Fruit fly (Drosophila melanogaster) whole organism, embryonic: ENCODE measurements around the gene elfless.

ENCODE experiments used
- CG31365 ChIP-seq: fragments of 200-800 bp; sonication (Bioruptor generic); optimal IDR thresholded peaks from 2 replicates; lab custom pipeline; 2018; ENCODE audit warnings: missing biosample characterization, mild to moderate bottlenecking, missing genetic modification characterization
- CTCF ChIP-seq: fragments of 200-800 bp; sonication (Bioruptor generic); optimal IDR thresholded peaks from 2 replicates; lab custom pipeline; 2017; ENCODE audit warnings: missing biosample characterization, mild to moderate bottlenecking, missing genetic modification characterization, moderate library complexity
- stwl ChIP-seq: fragments of 200-800 bp; sonication (Bioruptor generic); optimal IDR thresholded peaks from 3 replicates; lab custom pipeline; 2018; ENCODE audit warnings: missing biosample characterization, mild to moderate bottlenecking, missing genetic modification characterization, moderate library complexity
- twi ChIP-seq: fragments of 200-800 bp; optimal IDR thresholded peaks from 2 replicates; lab custom pipeline; 2019; ENCODE audit warnings: missing biosample characterization, mild to moderate bottlenecking, missing genetic modification characterization, moderate library complexity

DNA sequence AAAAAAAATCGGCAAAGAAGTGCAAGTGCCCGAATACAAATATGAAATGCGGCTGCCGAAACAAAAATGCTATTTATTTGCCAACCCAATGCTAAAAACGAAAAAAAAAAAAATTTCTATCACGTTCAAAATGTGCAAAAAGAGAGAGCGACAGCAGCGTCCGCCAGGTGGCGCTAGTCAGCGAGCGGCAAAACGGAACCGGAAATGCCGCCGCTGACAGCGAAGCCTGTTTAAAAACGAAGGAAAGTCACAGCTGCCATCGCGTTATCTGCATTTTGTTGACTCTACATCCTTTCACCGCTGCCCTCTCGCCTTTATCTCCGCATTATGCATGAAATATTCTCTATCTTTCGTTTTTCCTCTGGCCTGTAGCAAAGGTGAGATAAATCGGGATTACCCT is 51.1 kb downstream of the elfless start:
- TF ChIP-seq stwl (tag; lab: Kevin White, UChicago) (peak; percentile 39), twi (no peak), CTCF (GFP tag; lab: Kevin White, UChicago) (peak; percentile 83), CG31365 (no peak)
